Worm (Caenorhabditis elegans): ENCODE data around the gene thoc-5.

DNA sequence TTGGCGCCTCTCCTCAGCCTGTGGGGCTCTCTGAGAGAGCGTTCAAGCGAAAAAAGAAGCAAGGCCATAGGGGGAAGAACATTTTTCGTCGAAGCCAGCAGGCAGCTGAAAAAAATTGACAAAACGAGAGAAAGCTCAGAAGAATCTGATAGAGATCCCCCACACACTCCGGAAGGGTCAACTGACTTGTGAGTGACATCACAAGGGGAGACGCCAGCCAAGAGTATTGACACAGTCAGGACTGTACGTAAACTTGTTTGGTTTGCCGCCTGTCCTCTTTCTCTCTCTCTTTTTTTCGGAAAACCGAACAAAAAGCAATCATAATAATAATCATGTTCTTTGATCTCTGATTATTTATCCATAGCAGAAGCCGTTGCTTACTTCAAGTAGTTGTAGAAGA is 23.7 kb upstream of the thoc-5 start:
- TF ChIP-seq hmbx-1 (tag; optimal IDR thresholded peaks at IDR 0.05) (no peak), ama-1 (optimal IDR thresholded peaks at IDR 0.05) (no peak), B0310.2 (tag; optimal IDR thresholded peaks at IDR 0.05) (no peak)

Data from whole organism, early embryonic.